Fruit fly (Drosophila melanogaster): ENCODE data around the gene Xport-A.

The Xport-A gene

DNA sequence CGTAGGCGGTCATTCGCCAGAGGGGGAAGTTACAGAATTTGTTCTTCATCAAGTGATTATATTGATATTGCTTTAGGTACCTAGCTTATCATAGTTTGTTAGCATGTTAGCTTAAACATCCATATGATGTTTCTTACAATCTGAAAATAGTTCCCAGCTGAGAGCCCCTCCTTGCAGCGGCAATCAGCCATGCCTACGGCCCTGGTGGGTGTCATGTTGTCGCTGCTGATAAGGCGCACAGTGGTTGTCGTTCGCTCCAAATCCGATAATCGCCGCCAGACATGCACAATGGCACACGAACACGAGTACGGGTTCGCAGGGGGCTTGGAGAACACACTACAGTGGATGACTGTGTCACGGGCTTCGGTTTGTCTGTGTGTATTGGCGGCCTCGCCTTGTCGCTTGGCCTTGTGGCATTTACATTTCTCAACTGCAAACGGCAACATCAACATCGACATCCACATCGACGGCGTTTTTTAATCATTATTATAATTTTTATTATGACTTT is 9.2 kb downstream of the Xport-A start (continued):
- TF ChIP-seq CG11093 (GFP tag; IDR thresholded peaks at IDR 0.05) (peak; percentile 67; the same call in 2 of the 3 replicates), CG1792 (GFP tag; optimal IDR thresholded peaks at IDR 0.05) (peak; percentile 42), CG43689 (GFP tag; IDR thresholded peaks at IDR 0.05) (no peak), BtbVII (GFP tag; optimal IDR thresholded peaks at IDR 0.05) (peak; percentile 80), ATbp (GFP tag; optimal IDR thresholded peaks at IDR 0.05) (peak; percentile 78), sim (GFP tag; IDR thresholded peaks at IDR 0.05) (peak; percentile 61), nerfin-2 (GFP tag; IDR thresholded peaks at IDR 0.05; ENCODE audit: partially characterized antibody) (no peak), Doc3 (GFP tag; IDR thresholded peaks at IDR 0.05; ENCODE audit: partially characterized antibody) (no peak), Opbp (GFP tag; IDR thresholded peaks at IDR 0.05; ENCODE audit: partially characterized antibody) (no peak), ttk (GFP tag; IDR thresholded peaks at IDR 0.05) (peak; percentile 27), wor (GFP tag; IDR thresholded peaks at IDR 0.05) (peak; percentile 44; the same call in 1 of the 2 replicates), HmgD (GFP tag; optimal IDR thresholded peaks at IDR 0.05) (peak; percentile 27), btn (GFP tag; optimal IDR thresholded peaks at IDR 0.05) (no peak), ems (GFP tag; optimal IDR thresholded peaks at IDR 0.05) (peak; percentile 79), sisA (GFP tag; IDR thresholded peaks at IDR 0.05) (peak; percentile 73), CHES-1-like (GFP tag; optimal IDR thresholded peaks at IDR 0.05) (peak; percentile 66), CG1832 (GFP tag; optimal IDR thresholded peaks at IDR 0.05) (no peak), CG3281 (GFP tag; optimal IDR thresholded peaks at IDR 0.05) (peak; percentile 79), ash1 (GFP tag; optimal IDR thresholded peaks at IDR 0.05) (no peak), CG34376 (GFP tag; optimal IDR thresholded peaks at IDR 0.05) (peak; percentile 44), CG4404 (GFP tag; IDR thresholded peaks at IDR 0.05) (peak; percentile 66), inv (GFP tag; IDR thresholded peaks at IDR 0.05; ENCODE audit: partially characterized antibody) (no peak), dimm (GFP tag; IDR thresholded peaks at IDR 0.05) (peak; percentile 31; the same call in 1 of the 2 replicates), CrebB (tag; optimal IDR thresholded peaks at IDR 0.05) (peak; percentile 67), Ada2b (GFP tag; IDR thresholded peaks at IDR 0.05) (peak; percentile 78), Gug (GFP tag; IDR thresholded peaks at IDR 0.05) (peak; percentile 89), br (optimal IDR thresholded peaks at IDR 0.05) (no peak), CG32767 (GFP tag; IDR thresholded peaks at IDR 0.05) (peak; percentile 62; the same call in 1 of the 2 replicates), fd64A (GFP tag; optimal IDR thresholded peaks at IDR 0.05) (peak; percentile 49), Ptx1 (GFP tag; IDR thresholded peaks at IDR 0.05) (peak; percentile 90), Asciz (GFP tag; optimal IDR thresholded peaks at IDR 0.05) (peak; percentile 50), CG18764 (GFP tag; optimal IDR thresholded peaks at IDR 0.05) (peak; percentile 28), CG6689 (GFP tag; IDR thresholded peaks at IDR 0.05) (peak; percentile 88), NFAT (GFP tag; IDR thresholded peaks at IDR 0.05) (peak; percentile 74), Fer3 (tag; optimal IDR thresholded peaks at IDR 0.05) (peak; percentile 84), al (GFP tag; IDR thresholded peaks at IDR 0.05) (peak; percentile 76), CG6791 (GFP tag; IDR thresholded peaks at IDR 0.05; ENCODE audit: partially characterized antibody) (no peak), CG12769 (tag; optimal IDR thresholded peaks at IDR 0.05) (peak; percentile 97), pfk (GFP tag; optimal IDR thresholded peaks at IDR 0.05) (no peak), HHEX (GFP tag; optimal IDR thresholded peaks at IDR 0.05) (peak; percentile 80), Eip74EF (GFP tag; optimal IDR thresholded peaks at IDR 0.05) (peak in 1 of 2 experiments; percentile 6), dati (GFP tag; IDR thresholded peaks at IDR 0.05) (0 out of 2 replicates have a peak, but pooled peaks have one; percentile 10), CG2120 (GFP tag; optimal IDR thresholded peaks at IDR 0.05) (peak; percentile 94), Hr39 (optimal IDR thresholded peaks at IDR 0.05) (no peak), maf-S (GFP tag; optimal IDR thresholded peaks at IDR 0.05) (peak; percentile 48), dpn (GFP tag; optimal IDR thresholded peaks at IDR 0.05) (peak; percentile 71 to 89), CG34224 (GFP tag; IDR thresholded peaks at IDR 0.05; ENCODE audit: partially characterized antibody) (no peak), Sry-β (GFP tag; optimal IDR thresholded peaks at IDR 0.05) (no peak), shn (GFP tag; optimal IDR thresholded peaks at IDR 0.05) (peak; percentile 76), zf30C (GFP tag; optimal IDR thresholded peaks at IDR 0.05) (no peak), CTCF (GFP tag; optimal IDR thresholded peaks at IDR 0.05) (peak; percentile 25)

Data from whole organism, embryonic.